Fruit fly (Drosophila melanogaster) whole organism, embryonic: Measurements from ENCODE around the gene CG46303.

Source experiments
- Ada2b ChIP-seq: fragments of 200-800 bp; sonication (Bioruptor generic); IDR thresholded peaks from 2 replicates; pipeline ENCODE4 v1.3.6; 2022; ENCODE audit warnings: missing biosample characterization, missing genetic modification characterization
- Aef1 ChIP-seq: fragments of 200-800 bp; sonication (Bioruptor generic); IDR thresholded peaks from 3 replicates; pipeline ENCODE4 v1.3.6; 2022; ENCODE audit warnings: missing biosample characterization, missing genetic modification characterization
- Antp ChIP-seq: fragments of 200-800 bp; sonication (Bioruptor generic); optimal IDR thresholded peaks from 3 replicates; lab custom pipeline; 2016; ENCODE audit warnings: missing biosample characterization, missing genetic modification characterization
- Atf6 ChIP-seq: fragments of 200-800 bp; sonication (Bioruptor generic); IDR thresholded peaks from 2 replicates; pipeline ENCODE4 v1.3.6; 2022; ENCODE audit warnings: missing biosample characterization, missing genetic modification characterization
- Awh ChIP-seq: fragments of 200-800 bp; sonication (Bioruptor generic); IDR thresholded peaks from 2 replicates; pipeline ENCODE4, ENCODE4 v1.3.6; 2022; ENCODE audit warnings: missing biosample characterization, missing genetic modification characterization
- C15 ChIP-seq: fragments of 200-800 bp; sonication (Bioruptor generic); IDR thresholded peaks from 3 replicates; pipeline ENCODE4 v1.3.6; 2022; ENCODE audit warnings: missing biosample characterization, missing genetic modification characterization
- CG10267 ChIP-seq: fragments of 200-800 bp; sonication (Bioruptor generic); optimal IDR thresholded peaks from 2 replicates; lab custom pipeline; 2018; ENCODE audit warnings: missing biosample characterization, mild to moderate bottlenecking, missing genetic modification characterization, moderate library complexity
- CG12071 ChIP-seq: fragments of 200-800 bp; sonication (Bioruptor generic); optimal IDR thresholded peaks from 3 replicates; lab custom pipeline; 2018; ENCODE audit warnings: missing biosample characterization, mild to moderate bottlenecking, missing genetic modification characterization
- CG1233 ChIP-seq: fragments of 200-800 bp; sonication (Bioruptor generic); optimal IDR thresholded peaks from 4 replicates; lab custom pipeline; 2018; ENCODE audit warnings: missing biosample characterization, mild to moderate bottlenecking, missing genetic modification characterization
- CG13424 ChIP-seq: fragments of 200-800 bp; sonication (Bioruptor generic); optimal IDR thresholded peaks from 2 replicates; lab custom pipeline; 2019; ENCODE audit warnings: missing biosample characterization, mild to moderate bottlenecking, missing genetic modification characterization, moderate library complexity
- CG1647 ChIP-seq: fragments of 200-800 bp; sonication (Bioruptor generic); optimal IDR thresholded peaks from 3 replicates; lab custom pipeline; 2016; ENCODE audit warnings: missing biosample characterization, missing genetic modification characterization
- CG17385 ChIP-seq: fragments of 200-800 bp; sonication (Bioruptor generic); optimal IDR thresholded peaks from 3 replicates; lab custom pipeline; 2018; ENCODE audit warnings: missing biosample characterization, mild to moderate bottlenecking, missing genetic modification characterization
- CG3726 ChIP-seq: fragments of 200-800 bp; sonication (Bioruptor generic); IDR thresholded peaks from 3 replicates; pipeline ENCODE4, ENCODE4 v1.3.6; 2022; ENCODE audit warnings: missing biosample characterization, missing genetic modification characterization
- CG3838 ChIP-seq: fragments of 200-800 bp; sonication (Bioruptor generic); optimal IDR thresholded peaks from 3 replicates; lab custom pipeline; 2016; ENCODE audit warnings: missing biosample characterization, missing genetic modification characterization
- CG42726 ChIP-seq: fragments of 200-800 bp; sonication (Bioruptor generic); IDR thresholded peaks from 2 replicates; pipeline ENCODE4 v1.3.6; 2022; ENCODE audit warnings: missing biosample characterization, missing genetic modification characterization; ENCODE audit not compliant: partially characterized antibody
- CG4730 ChIP-seq: fragments of 200-800 bp; sonication (Bioruptor generic); IDR thresholded peaks from 2 replicates; pipeline ENCODE4 v1.3.6; 2022; ENCODE audit warnings: missing biosample characterization, missing genetic modification characterization
- CG4820 ChIP-seq: fragments of 200-800 bp; sonication (Bioruptor generic); optimal IDR thresholded peaks from 3 replicates; lab custom pipeline; 2016; ENCODE audit warnings: missing biosample characterization, missing genetic modification characterization
- CoRest ChIP-seq: fragments of 200-800 bp; sonication (Bioruptor generic); optimal IDR thresholded peaks from 3 replicates; lab custom pipeline; 2018; ENCODE audit warnings: missing biosample characterization, mild to moderate bottlenecking, missing genetic modification characterization, moderate library complexity
- D19B ChIP-seq: fragments of 200-800 bp; sonication (Bioruptor generic); optimal IDR thresholded peaks from 2 replicates; lab custom pipeline; 2017; ENCODE audit warnings: missing biosample characterization, mild to moderate bottlenecking, missing genetic modification characterization
- Dfd ChIP-seq, 2 experiments: fragments of >200 bp; optimal IDR thresholded peaks; 2 replicates each; lab custom pipeline; 2017; ENCODE audit warnings: missing biosample characterization in 2 of 2, missing genetic modification characterization in 2 of 2
- Dp ChIP-seq: fragments of 200-800 bp; sonication (Bioruptor generic); optimal IDR thresholded peaks from 2 replicates; lab custom pipeline; 2018; ENCODE audit warnings: missing biosample characterization, mild to moderate bottlenecking, missing genetic modification characterization, moderate library complexity
- Eip74EF ChIP-seq, 2 experiments: fragments of 200-800 bp in 1 of 2; fragments of >200 bp in 1 of 2; sonication (Bioruptor generic) in 1 of 2; optimal IDR thresholded peaks; 2 replicates each; lab custom pipeline; 2017 to 2019; ENCODE audit warnings: missing biosample characterization in 2 of 2, missing genetic modification characterization in 2 of 2, mild to moderate bottlenecking in 1 of 2, moderate library complexity in 1 of 2
- Ets97D ChIP-seq: fragments of 200-800 bp; sonication (Bioruptor generic); optimal IDR thresholded peaks from 3 replicates; lab custom pipeline; 2016; ENCODE audit warnings: missing biosample characterization, missing genetic modification characterization
- H2.0 ChIP-seq: fragments of 200-800 bp; sonication (Bioruptor generic); IDR thresholded peaks from 2 replicates; pipeline ENCODE4 v1.3.6; 2022; ENCODE audit warnings: missing biosample characterization, missing genetic modification characterization
- Lpt ChIP-seq: fragments of >200 bp; optimal IDR thresholded peaks from 2 replicates; lab custom pipeline; 2018; ENCODE audit warnings: missing biosample characterization, missing genetic modification characterization
- MBD-R2 ChIP-seq: fragments of 200-800 bp; sonication (Bioruptor generic); IDR thresholded peaks from 2 replicates; pipeline ENCODE4 v1.3.6; 2022; ENCODE audit warnings: missing biosample characterization, missing genetic modification characterization
- Oli ChIP-seq: fragments of 200-800 bp; sonication (Bioruptor generic); optimal IDR thresholded peaks from 2 replicates; lab custom pipeline; 2018; ENCODE audit warnings: missing biosample characterization, mild to moderate bottlenecking, missing genetic modification characterization, moderate library complexity
- Rfx ChIP-seq: fragments of 200-800 bp; sonication (Bioruptor generic); IDR thresholded peaks from 2 replicates; pipeline ENCODE4 v1.3.6; 2022; ENCODE audit warnings: missing biosample characterization, missing genetic modification characterization
- Six4 ChIP-seq: fragments of 200-800 bp; sonication (Bioruptor generic); optimal IDR thresholded peaks from 2 replicates; lab custom pipeline; 2016; ENCODE audit warnings: missing biosample characterization, missing genetic modification characterization
- ash1 ChIP-seq: fragments of 200-800 bp; sonication (Bioruptor generic); optimal IDR thresholded peaks from 2 replicates; lab custom pipeline; 2018; ENCODE audit warnings: missing biosample characterization, mild to moderate bottlenecking, missing genetic modification characterization
- btn ChIP-seq: fragments of 200-800 bp; sonication (Bioruptor generic); optimal IDR thresholded peaks from 2 replicates; lab custom pipeline; 2016; ENCODE audit warnings: missing biosample characterization, missing genetic modification characterization
- crol ChIP-seq: fragments of 200-800 bp; sonication (Bioruptor generic); IDR thresholded peaks from 2 replicates; pipeline ENCODE4 v1.3.6; 2022; ENCODE audit warnings: missing biosample characterization, missing genetic modification characterization
- crp ChIP-seq, 2 experiments: fragments of 200-800 bp; sonication (Bioruptor generic); optimal IDR thresholded peaks; 2 replicates in 1 of 2; 3 replicates in 1 of 2; lab custom pipeline; 2017; ENCODE audit warnings: missing biosample characterization in 2 of 2, missing genetic modification characterization in 2 of 2, mild to moderate bottlenecking in 1 of 2, moderate library complexity in 1 of 2
- cwo ChIP-seq: fragments of 200-800 bp; sonication (Bioruptor generic); optimal IDR thresholded peaks from 3 replicates; lab custom pipeline; 2017; ENCODE audit warnings: missing biosample characterization, missing genetic modification characterization, mild to moderate bottlenecking, moderate library complexity, missing genetic modification reagents
- ems ChIP-seq: fragments of 200-800 bp; sonication (Bioruptor generic); optimal IDR thresholded peaks from 3 replicates; lab custom pipeline; 2016; ENCODE audit warnings: missing biosample characterization, missing genetic modification characterization
- esg ChIP-seq: fragments of 200-800 bp; sonication (Bioruptor generic); conservative IDR thresholded peaks from 2 replicates; pipeline ENCODE4 v1.3.6; 2022; ENCODE audit warnings: missing biosample characterization, missing genetic modification characterization
- eyg ChIP-seq: fragments of 200-800 bp; sonication (Bioruptor generic); optimal IDR thresholded peaks from 3 replicates; lab custom pipeline; 2016; ENCODE audit warnings: missing biosample characterization, missing genetic modification characterization
- fru ChIP-seq: fragments of >200 bp; optimal IDR thresholded peaks from 2 replicates; lab custom pipeline; 2017
- gce ChIP-seq: fragments of 200-800 bp; sonication (Bioruptor generic); IDR thresholded peaks from 3 replicates; pipeline ENCODE4 v1.3.6; 2022; ENCODE audit warnings: missing biosample characterization, missing genetic modification characterization
- gro ChIP-seq: fragments of 200-800 bp; sonication (Bioruptor generic); optimal IDR thresholded peaks from 2 replicates; lab custom pipeline; 2016; ENCODE audit warnings: missing biosample characterization, missing genetic modification characterization
- gsb-n ChIP-seq: fragments of 200-800 bp; sonication (Bioruptor generic); optimal IDR thresholded peaks from 3 replicates; lab custom pipeline; 2018; ENCODE audit warnings: missing biosample characterization, mild to moderate bottlenecking, missing genetic modification characterization
- jumu ChIP-seq: fragments of 200-800 bp; sonication (Bioruptor generic); optimal IDR thresholded peaks from 3 replicates; lab custom pipeline; 2016; ENCODE audit warnings: missing biosample characterization, missing genetic modification characterization
- org-1 ChIP-seq: fragments of 200-800 bp; sonication (Bioruptor generic); optimal IDR thresholded peaks from 2 replicates; lab custom pipeline; 2017; ENCODE audit warnings: missing biosample characterization, missing genetic modification characterization
- otp ChIP-seq: fragments of 200-800 bp; sonication (Bioruptor generic); IDR thresholded peaks from 3 replicates; pipeline ENCODE4, ENCODE4 v1.3.6; 2022; ENCODE audit warnings: missing biosample characterization, missing genetic modification characterization
- rib ChIP-seq: fragments of 200-800 bp; sonication (Bioruptor generic); IDR thresholded peaks from 2 replicates; pipeline ENCODE4 v1.3.6; 2022; ENCODE audit warnings: missing biosample characterization, missing genetic modification characterization
- sens ChIP-seq: fragments of 200-800 bp; sonication (Bioruptor generic); peaks from one replicate; lab custom pipeline; 2016; ENCODE audit warnings: missing biosample characterization, missing genetic modification characterization
- seq ChIP-seq: fragments of 200-800 bp; sonication (Bioruptor generic); IDR thresholded peaks from 2 replicates; pipeline ENCODE4 v1.3.6; 2022; ENCODE audit warnings: missing biosample characterization, missing genetic modification characterization
- slbo ChIP-seq: fragments of 200-800 bp; sonication (Bioruptor generic); IDR thresholded peaks from 2 replicates; pipeline ENCODE4 v1.3.6; 2022; ENCODE audit warnings: missing biosample characterization, missing genetic modification characterization
- sqz ChIP-seq: fragments of 200-800 bp; sonication (Bioruptor generic); optimal IDR thresholded peaks from 3 replicates; lab custom pipeline; 2018; ENCODE audit warnings: missing biosample characterization, mild to moderate bottlenecking, missing genetic modification characterization
- vfl ChIP-seq: fragments of 200-800 bp; sonication (Bioruptor generic); optimal IDR thresholded peaks from 2 replicates; lab custom pipeline; 2016; ENCODE audit warnings: missing biosample characterization, missing genetic modification characterization
- vnd ChIP-seq: fragments of 200-800 bp; sonication (Bioruptor generic); IDR thresholded peaks from 3 replicates; pipeline ENCODE4 v1.3.6; 2022; ENCODE audit warnings: missing biosample characterization, missing genetic modification characterization; ENCODE audit not compliant: partially characterized antibody
- wek ChIP-seq: fragments of 200-800 bp; sonication (Bioruptor generic); optimal IDR thresholded peaks from 3 replicates; lab custom pipeline; 2018; ENCODE audit warnings: missing biosample characterization, mild to moderate bottlenecking, missing genetic modification characterization, moderate library complexity

Gene CG46303

DNA sequence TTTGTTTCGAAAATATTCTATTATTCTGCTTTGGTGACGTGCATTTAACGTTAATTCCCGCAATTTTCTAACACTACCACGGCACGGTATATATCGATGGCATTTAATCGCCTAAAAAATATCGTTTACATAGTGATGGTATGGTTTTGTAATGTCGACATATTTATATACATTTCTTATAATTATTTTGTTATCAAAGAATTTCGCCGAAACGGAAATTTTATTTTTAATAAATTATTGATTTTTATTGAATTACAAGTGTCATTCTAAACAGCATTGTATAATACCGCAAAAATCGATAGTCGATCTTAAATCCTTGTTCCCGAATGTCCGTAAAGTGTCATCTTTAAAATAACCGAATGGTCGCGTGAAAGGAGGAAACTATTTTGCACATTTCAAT is 2.7 kb downstream of the CG46303 start, which contains the start of the genes Sec20 and dgrn (continued):
- TF ChIP-seq Dfd (GFP tag; optimal IDR thresholded peaks at IDR 0.05; lab: Kevin White, UChicago), result no peak
- peak; percentile 97 for TF ChIP-seq CG10267 (tag; lab: Kevin White, UChicago)
- peak; percentile 94 for TF ChIP-seq vnd (GFP tag; lab: Robert Waterston, UW)
- TF ChIP-seq CG12071 (GFP tag; lab: Kevin White, UChicago), result no peak
- peak; percentile 44 for TF ChIP-seq CG17385 (GFP tag; lab: Kevin White, UChicago)
- no peak for TF ChIP-seq otp (GFP tag; lab: Robert Waterston, UW)
- TF ChIP-seq vfl (GFP tag; lab: Kevin White, UChicago), result peak; percentile 57
- peak; percentile 78 for TF ChIP-seq Rfx (GFP tag; lab: Robert Waterston, UW)
- no peak for TF ChIP-seq crol (GFP tag; lab: Robert Waterston, UW)
- TF ChIP-seq ems (GFP tag; lab: Kevin White, UChicago), result peak; percentile 59
- TF ChIP-seq Ada2b, result peak; percentile 33; the same call in 1 of the 2 replicates
- TF ChIP-seq C15, result no peak
- TF ChIP-seq Ets97D, result peak; percentile 67
- TF ChIP-seq slbo, result peak; percentile 84
- no peak for TF ChIP-seq CG3838
- peak; percentile 52; the same call in 2 of the 3 replicates for TF ChIP-seq Aef1 (GFP tag; lab: Robert Waterston, UW)
- TF ChIP-seq esg (GFP tag; lab: Robert Waterston, UW), result 0 out of 2 replicates have a peak, but pooled peaks have one; percentile 37
- TF ChIP-seq CG4820 (GFP tag; lab: Kevin White, UChicago), result peak; percentile 57
- no peak for TF ChIP-seq org-1
- TF ChIP-seq ash1 (GFP tag; lab: Kevin White, UChicago), result no peak
- peak; percentile 49 for TF ChIP-seq Dp (GFP tag; lab: Kevin White, UChicago)
- TF ChIP-seq Awh (GFP tag; lab: Robert Waterston, UW), result no peak
- TF ChIP-seq jumu (GFP tag; lab: Kevin White, UChicago), result peak; percentile 23
- peak; percentile 38 for TF ChIP-seq D19B (GFP tag; lab: Kevin White, UChicago)
- TF ChIP-seq CoRest (tag; lab: Kevin White, UChicago), result peak; percentile 82
- TF ChIP-seq gro, result peak; percentile 6
- TF ChIP-seq rib (GFP tag; lab: Robert Waterston, UW), result no peak
- TF ChIP-seq CG13424 (tag; lab: Kevin White, UChicago), result peak; percentile 74
- TF ChIP-seq Atf6 (GFP tag; lab: Robert Waterston, UW), result no peak
- no peak for TF ChIP-seq fru
- TF ChIP-seq Antp, result no peak
- peak; percentile 86 for TF ChIP-seq sens (GFP tag; lab: Kevin White, UChicago)
- peak; percentile 67 for TF ChIP-seq CG1647 (GFP tag; lab: Kevin White, UChicago)
- no peak for TF ChIP-seq gce
- no peak for TF ChIP-seq Lpt (GFP tag; lab: Kevin White, UChicago)
- TF ChIP-seq H2.0, result peak; percentile 41; the same call in 1 of the 2 replicates
- TF ChIP-seq seq (GFP tag; lab: Robert Waterston, UW), result no peak
- TF ChIP-seq sqz, result peak; percentile 15
- peak; percentile 92 for TF ChIP-seq MBD-R2 (GFP tag; lab: Robert Waterston, UW)
- TF ChIP-seq cwo (GFP tag; lab: Kevin White, UChicago), result peak; percentile 31
- TF ChIP-seq eyg, result no peak
- no peak for TF ChIP-seq gsb-n (tag; lab: Kevin White, UChicago)
- TF ChIP-seq wek (GFP tag; lab: Kevin White, UChicago), result no peak
- TF ChIP-seq CG3726 (GFP tag; lab: Robert Waterston, UW), result no peak
- TF ChIP-seq btn (GFP tag; lab: Kevin White, UChicago), result no peak
- TF ChIP-seq Eip74EF (GFP tag; optimal IDR thresholded peaks at IDR 0.05; lab: Kevin White, UChicago), result no peak
- peak; percentile 26 for TF ChIP-seq Oli (tag; lab: Kevin White, UChicago)
- 0 out of 2 replicates have a peak, but pooled peaks have one; percentile 20 for TF ChIP-seq CG4730
- TF ChIP-seq CG42726 (GFP tag; lab: Robert Waterston, UW), result peak; percentile 87
- peak; percentile 13 for TF ChIP-seq CG1233 (GFP tag; lab: Kevin White, UChicago)
- TF ChIP-seq Six4 (GFP tag; lab: Kevin White, UChicago), result peak; percentile 56
- TF ChIP-seq crp (GFP tag; optimal IDR thresholded peaks at IDR 0.05; lab: Kevin White, UChicago), result peak in 1 of 2 experiments; percentile 6
